Worm (Caenorhabditis elegans): ENCODE measurements around the gene nhr-35.

DNA sequence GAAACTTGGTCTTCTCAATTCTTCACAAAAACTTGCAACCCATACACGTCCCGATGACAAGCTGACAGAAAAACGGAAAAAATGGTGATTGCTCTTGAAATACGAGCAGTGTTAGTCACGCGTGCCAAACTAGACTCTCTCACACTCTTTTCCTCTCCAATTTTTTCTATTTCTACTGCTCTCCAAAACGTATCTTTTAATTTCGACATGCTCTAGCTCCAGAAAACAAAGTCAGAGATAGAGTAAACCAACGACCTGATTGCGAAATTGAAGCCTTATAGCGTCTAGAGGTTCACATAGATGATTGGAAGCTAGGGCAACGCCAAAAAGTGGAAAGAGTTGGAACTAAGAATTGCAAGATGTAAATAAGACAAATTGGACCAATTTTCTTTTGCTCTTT, 42.1 kb upstream of the nhr-35 start:
- TF ChIP-seq tbx-11 (GFP tag; IDR thresholded peaks at IDR 0.05), result no peak
- TF ChIP-seq hmg-4 (GFP tag; optimal IDR thresholded peaks at IDR 0.05), result no peak

All from whole organism, early embryonic.